Worm (Caenorhabditis elegans) whole organism, L1 larva: ENCODE data around the gene T05A10.6.
A peak's percentile ranks its signal among the peaks of the same experiment; 100 is the strongest.

Experiments used
- Y116A8C.19 ChIP-seq: sonication (generic microtip); optimal IDR thresholded peaks from 2 replicates; lab custom pipeline; 2016; ENCODE audit warnings: missing compliant biosample characterization, missing genetic modification characterization, borderline replicate concordance
- aly-2 ChIP-seq: fragments of 150-350 bp; optimal IDR thresholded peaks from 2 replicates; lab custom pipeline; 2014; ENCODE audit warnings: missing biosample characterization, missing genetic modification characterization
- blmp-1 ChIP-seq: fragments of 150-350 bp; optimal IDR thresholded peaks from 2 replicates; lab custom pipeline; 2014; ENCODE audit warnings: missing biosample characterization, missing genetic modification characterization
- ceh-82 ChIP-seq, 3 experiments: fragments of 150-350 bp in 1 of 3; sonication (generic microtip) in 2 of 3; optimal IDR thresholded peaks; 2 replicates each; lab custom pipeline; 2014 to 2017; ENCODE audit warnings: missing biosample characterization in 3 of 3, missing genetic modification characterization in 3 of 3
- efl-1 ChIP-seq, 4 experiments: fragments of 150-350 bp; optimal IDR thresholded peaks in 3 of 4; peaks in 1 of 4; 1 replicate in 1 of 4; 2 replicates in 3 of 4; lab custom pipeline; 2014; ENCODE audit warnings: missing biosample characterization in 2 of 4, missing genetic modification characterization in 2 of 4, missing genetic modification reagents in 2 of 4
- efl-3 ChIP-seq: fragments of 200-800 bp; sonication (Bioruptor generic); optimal IDR thresholded peaks from 2 replicates; lab custom pipeline; 2018; ENCODE audit warnings: mild to moderate bottlenecking, missing genetic modification characterization, missing compliant biosample characterization
- egl-13 ChIP-seq: sonication (generic microtip); optimal IDR thresholded peaks from 2 replicates; lab custom pipeline; 2016; ENCODE audit warnings: missing genotype, missing genetic modification reagents, missing genetic modification characterization, missing compliant biosample characterization
- fkh-8 ChIP-seq: sonication (generic microtip); optimal IDR thresholded peaks from 2 replicates; lab custom pipeline; 2016; ENCODE audit warnings: mild to moderate bottlenecking, missing genetic modification characterization, missing compliant biosample characterization
- grh-1 ChIP-seq: fragments of 200-800 bp; sonication (Bioruptor generic); IDR thresholded peaks from 2 replicates; pipeline ENCODE4 v1.3.6; 2022; ENCODE audit warnings: missing genetic modification reagents, missing genetic modification characterization, missing compliant biosample characterization
- hlh-17 ChIP-seq: fragments of 200-800 bp; sonication (Bioruptor generic); optimal IDR thresholded peaks from 2 replicates; lab custom pipeline; 2018; ENCODE audit warnings: missing genetic modification characterization, mild to moderate bottlenecking, missing compliant biosample characterization, moderate library complexity, borderline replicate concordance
- hlh-4 ChIP-seq: sonication (generic microtip); optimal IDR thresholded peaks from 2 replicates; lab custom pipeline; 2016; ENCODE audit warnings: mild to moderate bottlenecking, missing genetic modification characterization, missing compliant biosample characterization
- jun-1 ChIP-seq: fragments of 150-350 bp; optimal IDR thresholded peaks from 2 replicates; lab custom pipeline; 2014; ENCODE audit warnings: missing biosample characterization, missing genetic modification reagents, missing genetic modification characterization
- lin-13 ChIP-seq: fragments of 150-350 bp; optimal IDR thresholded peaks from 2 replicates; lab custom pipeline; 2014; ENCODE audit warnings: missing biosample characterization, missing genetic modification reagents, missing genetic modification characterization
- lin-14 ChIP-seq: fragments of 200-800 bp; sonication (Bioruptor generic); optimal IDR thresholded peaks from 2 replicates; lab custom pipeline; 2018; ENCODE audit warnings: mild to moderate bottlenecking, missing genetic modification characterization, moderate library complexity, missing compliant biosample characterization
- lin-35 ChIP-seq, 2 experiments: fragments of 150-350 bp; optimal IDR thresholded peaks; 2 replicates each; lab custom pipeline; 2014; ENCODE audit warnings: missing biosample characterization in 2 of 2, missing genetic modification characterization in 2 of 2, missing genetic modification reagents in 2 of 2
- lin-39 ChIP-seq: fragments of 150-350 bp; optimal IDR thresholded peaks from 2 replicates; lab custom pipeline; 2014; ENCODE audit warnings: missing biosample characterization, missing genetic modification reagents, missing genetic modification characterization
- lsy-2 ChIP-seq, 2 experiments: fragments of 150-350 bp; optimal IDR thresholded peaks; 2 replicates each; lab custom pipeline; 2014; ENCODE audit warnings: missing biosample characterization in 2 of 2, missing genetic modification characterization in 2 of 2
- mdl-1 ChIP-seq, 2 experiments: fragments of 150-350 bp; optimal IDR thresholded peaks; 2 replicates each; lab custom pipeline; 2014 to 2017; ENCODE audit warnings: missing biosample characterization in 2 of 2, missing genetic modification characterization in 2 of 2, inconsistent platforms in 1 of 2
- mef-2 ChIP-seq: fragments of 150-350 bp; optimal IDR thresholded peaks from 2 replicates; lab custom pipeline; 2014; ENCODE audit warnings: missing biosample characterization, missing genetic modification characterization
- nhr-11 ChIP-seq: fragments of 150-350 bp; optimal IDR thresholded peaks from 2 replicates; lab custom pipeline; 2014; ENCODE audit warnings: missing biosample characterization, missing genetic modification characterization
- nhr-12 ChIP-seq: sonication (generic microtip); optimal IDR thresholded peaks from 2 replicates; lab custom pipeline; 2017; ENCODE audit warnings: missing biosample characterization, missing genetic modification characterization
- nhr-237 ChIP-seq: fragments of 150-350 bp; optimal IDR thresholded peaks from 2 replicates; lab custom pipeline; 2014; ENCODE audit warnings: missing biosample characterization, missing genetic modification characterization
- nhr-47 ChIP-seq: sonication (generic microtip); optimal IDR thresholded peaks from 2 replicates; lab custom pipeline; 2016; ENCODE audit warnings: mild to moderate bottlenecking, missing genetic modification characterization, moderate library complexity, missing compliant biosample characterization
- nhr-71 ChIP-seq: sonication (generic microtip); optimal IDR thresholded peaks from 2 replicates; lab custom pipeline; 2016; ENCODE audit warnings: mild to moderate bottlenecking, missing genetic modification characterization, moderate library complexity, missing compliant biosample characterization
- nhr-76 ChIP-seq: sonication (generic microtip); optimal IDR thresholded peaks from 2 replicates; lab custom pipeline; 2017; ENCODE audit warnings: missing biosample characterization, missing genetic modification characterization
- nhr-77 ChIP-seq: fragments of 150-350 bp; optimal IDR thresholded peaks from 2 replicates; lab custom pipeline; 2014; ENCODE audit warnings: missing biosample characterization, missing genetic modification characterization
- nhr-84 ChIP-seq: sonication (generic microtip); optimal IDR thresholded peaks from 2 replicates; lab custom pipeline; 2017; ENCODE audit warnings: missing biosample characterization, missing genetic modification characterization
- pax-3 ChIP-seq: fragments of 200-800 bp; sonication (Bioruptor generic); optimal IDR thresholded peaks from 2 replicates; lab custom pipeline; 2018; ENCODE audit warnings: mild to moderate bottlenecking, missing genetic modification characterization, moderate library complexity, missing compliant biosample characterization
- sup-37 ChIP-seq: fragments of 200-800 bp; sonication (Bioruptor generic); optimal IDR thresholded peaks from 2 replicates; lab custom pipeline; 2018; ENCODE audit warnings: mild to moderate bottlenecking, missing genetic modification characterization, missing compliant biosample characterization
- swsn-7 ChIP-seq: sonication (generic microtip); optimal IDR thresholded peaks from 2 replicates; lab custom pipeline; 2016; ENCODE audit warnings: missing genetic modification characterization, missing compliant biosample characterization
- tbx-2 ChIP-seq: sonication (generic microtip); optimal IDR thresholded peaks from 2 replicates; lab custom pipeline; 2016; ENCODE audit warnings: missing genetic modification characterization, missing compliant biosample characterization
- tlp-1 ChIP-seq: fragments of 150-350 bp; optimal IDR thresholded peaks from 2 replicates; lab custom pipeline; 2014; ENCODE audit warnings: missing biosample characterization, missing genetic modification characterization
- unc-130 ChIP-seq: fragments of 150-350 bp; optimal IDR thresholded peaks from 2 replicates; lab custom pipeline; 2017; ENCODE audit warnings: missing biosample characterization, missing genetic modification characterization, inconsistent platforms
- unc-30 ChIP-seq: sonication (generic microtip); optimal IDR thresholded peaks from 2 replicates; lab custom pipeline; 2017; ENCODE audit warnings: missing biosample characterization, missing genetic modification characterization
- vab-15 ChIP-seq: sonication (generic microtip); optimal IDR thresholded peaks from 2 replicates; lab custom pipeline; 2017; ENCODE audit warnings: missing genotype, mild to moderate bottlenecking, missing genetic modification characterization, missing compliant biosample characterization
- xbp-1 ChIP-seq: sonication (generic microtip); optimal IDR thresholded peaks from 2 replicates; lab custom pipeline; 2016; ENCODE audit warnings: missing genetic modification characterization, missing compliant biosample characterization
- zag-1 ChIP-seq: fragments of 150-350 bp; optimal IDR thresholded peaks from 2 replicates; lab custom pipeline; 2014; ENCODE audit warnings: missing biosample characterization, missing genetic modification characterization
- ztf-11 ChIP-seq, 2 experiments: sonication (generic microtip); optimal IDR thresholded peaks; 2 replicates each; lab custom pipeline; 2016 to 2017; ENCODE audit warnings: missing genetic modification characterization in 2 of 2, missing biosample characterization in 1 of 2, missing compliant biosample characterization in 1 of 2
- ztf-4 ChIP-seq: fragments of 150-350 bp; optimal IDR thresholded peaks from 2 replicates; lab custom pipeline; 2014; ENCODE audit warnings: missing biosample characterization, missing genetic modification characterization

Gene T05A10.6

DNA sequence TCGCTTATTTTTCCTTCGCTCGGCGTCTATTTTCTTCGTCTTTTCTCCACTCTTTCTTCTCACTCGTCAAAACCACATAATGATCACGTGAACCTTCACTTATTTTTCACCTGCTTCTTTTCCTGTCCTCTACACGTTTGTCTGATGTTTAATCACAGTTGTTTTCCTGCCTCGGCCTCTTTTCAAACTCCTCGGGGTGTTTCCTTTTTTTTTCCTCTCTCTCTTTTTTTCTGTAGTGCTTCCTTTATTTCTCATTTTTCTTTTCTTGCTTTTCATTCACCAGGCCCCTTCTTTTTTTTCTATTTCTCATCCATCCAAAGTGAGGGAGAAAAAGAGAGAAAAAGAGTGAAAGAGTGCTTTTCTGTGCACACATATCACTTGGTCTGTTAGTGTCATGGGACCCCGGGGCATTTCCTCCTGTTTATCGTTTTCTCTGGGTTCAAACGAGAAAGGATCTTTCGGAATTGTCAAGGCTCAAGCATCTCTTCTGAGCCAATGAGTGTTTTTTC is 23.5 kb downstream of the T05A10.6 start (continued):
- TF ChIP-seq pax-3 (tag; lab: Kevin White, UChicago) (peak; percentile 69), mdl-1 (tag; optimal IDR thresholded peaks at IDR 0.05; lab: Kevin White, UChicago) (peak; percentile 49 to 88), grh-1 (GFP tag; lab: Robert Waterston, UW) (peak; percentile 61), tbx-2 (tag; lab: Kevin White, UChicago) (peak; percentile 96), nhr-71 (tag; lab: Kevin White, UChicago) (peak; percentile 99), ceh-82 (tag; optimal IDR thresholded peaks at IDR 0.05; lab: Kevin White, UChicago) (peak; percentile 8 to 78 (median 55)), nhr-47 (tag; lab: Kevin White, UChicago) (peak; percentile 93), nhr-84 (tag; lab: Kevin White, UChicago) (no peak), nhr-76 (tag; lab: Kevin White, UChicago) (no peak), hlh-17 (GFP tag; lab: Kevin White, UChicago) (no peak), Y116A8C.19 (tag; lab: Kevin White, UChicago) (no peak), lin-35 (GFP tag; optimal IDR thresholded peaks at IDR 0.05; lab: Kevin White, UChicago) (peak; percentile 41 to 75), swsn-7 (tag; lab: Kevin White, UChicago) (peak; percentile 87), fkh-8 (tag; lab: Kevin White, UChicago) (peak; percentile 92), lin-39 (tag; lab: Kevin White, UChicago) (peak; percentile 78), tlp-1 (tag; lab: Kevin White, UChicago) (no peak), hlh-4 (tag; lab: Kevin White, UChicago) (no peak), blmp-1 (tag; lab: Kevin White, UChicago) (peak; percentile 100), lsy-2 (tag; optimal IDR thresholded peaks at IDR 0.05; lab: Kevin White, UChicago) (peak; percentile 83 to 91), egl-13 (tag; lab: Kevin White, UChicago) (peak; percentile 89), lin-13 (peak; percentile 74), jun-1 (peak; percentile 65), unc-130 (tag; lab: Kevin White, UChicago) (peak; percentile 60), efl-1 (optimal IDR thresholded peaks at IDR 0.05; lab: Kevin White, UChicago) (peak; percentile 50 to 55), efl-1 (GFP tag; optimal IDR thresholded peaks at IDR 0.05 in 1 of 2; lab: Kevin White, UChicago) (peak; percentile 19 to 87), xbp-1 (tag; lab: Kevin White, UChicago) (peak; percentile 75), aly-2 (tag; lab: Kevin White, UChicago) (peak; percentile 13), unc-30 (tag; lab: Kevin White, UChicago) (no peak), nhr-237 (peak; percentile 85), ztf-4 (tag; lab: Kevin White, UChicago) (peak; percentile 74), mef-2 (tag; lab: Kevin White, UChicago) (peak; percentile 71), vab-15 (peak; percentile 46), zag-1 (tag; lab: Kevin White, UChicago) (no peak), nhr-11 (tag; lab: Kevin White, UChicago) (peak; percentile 78), sup-37 (GFP tag; lab: Kevin White, UChicago) (peak; percentile 67), nhr-12 (tag; lab: Kevin White, UChicago) (no peak), efl-3 (GFP tag; lab: Kevin White, UChicago) (no peak), ztf-11 (tag; optimal IDR thresholded peaks at IDR 0.05; lab: Kevin White, UChicago) (no peak)

DNA sequence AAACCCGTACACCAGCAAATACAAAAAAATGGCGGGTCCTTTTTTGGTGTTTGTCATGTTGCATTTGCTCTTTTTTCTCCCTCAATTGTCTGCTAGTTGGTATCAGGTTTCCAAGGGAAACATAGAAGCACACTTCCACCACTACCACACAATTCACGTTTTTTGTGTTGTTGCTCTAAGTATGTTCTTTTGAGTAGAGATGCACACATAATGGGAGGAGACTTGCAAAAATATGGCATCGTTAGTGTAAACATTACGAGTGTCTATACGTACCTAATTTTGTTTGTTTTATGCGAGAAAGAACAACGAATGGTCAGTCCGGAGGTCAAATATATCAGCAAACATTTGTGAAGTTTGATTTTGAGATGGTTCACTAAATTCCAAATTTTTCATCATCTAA is 24.6 kb downstream of the T05A10.6 start:
- TF ChIP-seq nhr-77 = peak; percentile 1
- peak; percentile 17 for TF ChIP-seq lin-14 (GFP tag; lab: Kevin White, UChicago)
- no peak for TF ChIP-seq nhr-237
